Worm (Caenorhabditis elegans): ENCODE results near the gene ZK546.2.

DNA sequence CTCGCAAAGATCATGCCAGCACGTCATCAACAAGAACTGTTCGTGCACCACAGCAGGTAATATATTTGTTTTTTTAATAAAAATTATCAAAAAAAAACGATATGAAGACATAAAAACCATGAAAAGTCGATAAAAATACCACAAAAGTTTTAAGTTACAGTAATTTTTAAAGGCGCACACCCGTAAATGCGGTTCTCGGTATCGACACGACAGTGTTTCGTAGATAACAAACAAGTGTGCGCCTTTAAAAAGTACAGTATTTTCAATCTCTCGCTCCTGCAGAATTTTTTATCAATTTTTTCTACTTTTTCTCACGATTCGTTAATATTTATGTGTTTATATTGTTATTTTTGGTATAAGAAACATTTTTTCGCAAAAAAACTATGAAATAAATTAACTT lies 40.5 kb upstream of the ZK546.2 start:
- TF ChIP-seq ZK546.5 (tag; optimal IDR thresholded peaks at IDR 0.05) (no peak), jun-1 (tag; optimal IDR thresholded peaks at IDR 0.05) (no peak), snpc-4 (tag; optimal IDR thresholded peaks at IDR 0.05) (no peak), unc-39 (tag; optimal IDR thresholded peaks at IDR 0.05) (no peak), nhr-77 (tag; optimal IDR thresholded peaks at IDR 0.05) (no peak), ztf-4 (tag; optimal IDR thresholded peaks at IDR 0.05) (no peak), pqm-1 (tag; optimal IDR thresholded peaks at IDR 0.05) (no peak), unc-62 (GFP tag; optimal IDR thresholded peaks at IDR 0.05) (no peak)
